Worm (Caenorhabditis elegans) whole organism, late embryonic: Measurements from ENCODE around the gene F44A2.7.

ENCODE experiments used
- F13H6.1 ChIP-seq: sonication (generic microtip); optimal IDR thresholded peaks from 2 replicates; lab custom pipeline; 2016; ENCODE audit warnings: missing genetic modification characterization, missing compliant biosample characterization
- ahr-1 ChIP-seq: sonication (generic microtip); optimal IDR thresholded peaks from 2 replicates; lab custom pipeline; 2016; ENCODE audit warnings: missing genetic modification characterization, missing compliant biosample characterization
- ama-1 ChIP-seq: fragments of 150-350 bp; optimal IDR thresholded peaks from 2 replicates; lab custom pipeline; 2014
- ceh-14 ChIP-seq: sonication (generic microtip); optimal IDR thresholded peaks from 2 replicates; lab custom pipeline; 2016; ENCODE audit warnings: missing genotype, missing genetic modification characterization, missing compliant biosample characterization
- dmd-4 ChIP-seq: sonication (generic microtip); optimal IDR thresholded peaks from 2 replicates; lab custom pipeline; 2016; ENCODE audit warnings: borderline replicate concordance, missing genetic modification characterization, missing compliant biosample characterization
- gmeb-2 ChIP-seq: sonication (generic microtip); optimal IDR thresholded peaks from 2 replicates; lab custom pipeline; 2016; ENCODE audit warnings: missing genetic modification characterization, inconsistent platforms, missing compliant biosample characterization
- nhr-11 ChIP-seq: fragments of 150-350 bp; optimal IDR thresholded peaks from 2 replicates; lab custom pipeline; 2014; ENCODE audit warnings: missing biosample characterization, missing genetic modification characterization
- pax-1 ChIP-seq: fragments of 150-350 bp; optimal IDR thresholded peaks from 2 replicates; lab custom pipeline; 2014; ENCODE audit warnings: missing biosample characterization, missing genetic modification characterization
- pqm-1 ChIP-seq: sonication (generic microtip); optimal IDR thresholded peaks from 2 replicates; lab custom pipeline; 2016; ENCODE audit warnings: missing genetic modification characterization, missing compliant biosample characterization

DNA sequence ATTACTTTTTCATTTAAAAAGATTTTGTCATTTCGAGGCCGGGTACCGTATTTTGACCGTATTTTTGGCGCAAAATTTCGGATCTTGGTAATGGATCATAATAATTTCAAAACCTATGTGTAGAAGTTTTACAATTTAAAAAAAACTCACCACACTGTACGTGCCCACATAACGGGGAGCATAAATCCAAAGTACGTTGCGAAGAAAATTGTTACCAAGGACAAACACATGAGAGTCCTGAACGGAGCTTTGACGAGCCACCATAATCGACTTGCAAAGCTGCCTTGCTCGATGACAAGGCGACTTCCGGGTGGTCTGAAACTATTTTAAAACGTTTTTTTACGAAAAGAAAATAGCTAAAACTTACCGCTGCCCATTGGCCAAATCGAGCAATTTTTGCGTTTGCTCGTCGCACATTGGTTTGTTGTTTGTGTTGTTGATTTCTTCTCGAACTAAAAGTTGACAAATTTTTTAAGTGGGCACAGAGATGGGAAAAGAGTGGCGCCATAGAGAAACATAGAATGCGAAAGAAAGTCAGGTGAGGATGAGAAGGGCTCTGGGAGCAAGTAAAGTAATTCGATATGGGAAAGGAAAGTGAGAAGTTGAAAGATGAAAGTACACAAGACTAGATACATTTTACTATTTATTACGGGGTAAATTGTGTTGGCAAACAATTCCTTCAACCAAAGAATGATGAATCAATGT lies 11.5 kb downstream of the F44A2.7 start:
- TF ChIP-seq ahr-1 (tag; lab: Kevin White, UChicago) (no peak), dmd-4 (tag; lab: Kevin White, UChicago) (no peak), ama-1 (lab: Kevin White, UChicago) (no peak), pax-1 (no peak), ceh-14 (no peak), gmeb-2 (no peak), nhr-11 (no peak), pqm-1 (no peak), F13H6.1 (tag; lab: Kevin White, UChicago) (no peak)
